Worm (Caenorhabditis elegans): ENCODE data around the gene clec-229.
A peak's percentile ranks its signal among the peaks of the same experiment; 100 is the strongest.
"Not testable (repeated sequence)": the region's sequence is repeated elsewhere in the genome, so short reads cannot be mapped to it uniquely, and the experiment has no call there.

clec-229 gene

ce11 chrV:15320756-15321332 is 20.5 kb downstream of the clec-229 start:
- TF ChIP-seq Y48G9A.11 (GFP tag; IDR thresholded peaks at IDR 0.05) (0 out of 2 replicates have a peak, but pooled peaks have one; percentile 60), pha-4 (GFP tag; IDR thresholded peaks at IDR 0.05) (peak; percentile 74; the same call in 1 of the 2 replicates), egl-43 (GFP tag; IDR thresholded peaks at IDR 0.05) (0 out of 2 replicates have a peak, but pooled peaks have one; percentile 24), Y105C5A.15 (GFP tag; IDR thresholded peaks at IDR 0.05) (0 out of 2 replicates have a peak, but pooled peaks have one; percentile 30), mdt-29 (GFP tag; IDR thresholded peaks at IDR 0.05) (peak; percentile 86), ctbp-1 (GFP tag; IDR thresholded peaks at IDR 0.05) (peak; percentile 57; the same call in 1 of the 2 replicates), lim-7 (GFP tag; IDR thresholded peaks at IDR 0.05) (peak; percentile 73), snpc-1.2 (GFP tag; IDR thresholded peaks at IDR 0.05) (peak; percentile 59; the same call in 1 of the 2 replicates), vab-7 (GFP tag; IDR thresholded peaks at IDR 0.05) (peak; percentile 51; the same call in 1 of the 2 replicates), lin-1 (GFP tag; IDR thresholded peaks at IDR 0.05) (0 out of 2 replicates have a peak, but pooled peaks have one; percentile 57), madf-5 (GFP tag; IDR thresholded peaks at IDR 0.05) (0 out of 4 replicates have a peak, but pooled peaks of 1 of the 2 experiments have one; percentile 63), Y75B8A.6 (GFP tag; IDR thresholded peaks at IDR 0.05) (0 out of 2 replicates have a peak, but pooled peaks have one; percentile 46), arid-1 (GFP tag; conservative IDR thresholded peaks at IDR 0.05) (peak; percentile 76; the same call in 1 of the 2 replicates)
- not testable (repeated sequence) for TF ChIP-seq pha-4 (tag; optimal IDR thresholded peaks at IDR 0.05)

- TF ChIP-seq dve-1 (tag; optimal IDR thresholded peaks at IDR 0.05; ENCODE audit: insufficient read depth) (peak; percentile 80), nhr-48 (tag; optimal IDR thresholded peaks at IDR 0.05) (peak; percentile 59), dmd-6 (GFP tag; IDR thresholded peaks at IDR 0.05) (peak; percentile 97), F44E2.7 (GFP tag; IDR thresholded peaks at IDR 0.05) (no peak), hlh-11 (tag; optimal IDR thresholded peaks at IDR 0.05) (peak; percentile 77), ceh-32 (tag; optimal IDR thresholded peaks at IDR 0.05; ENCODE audit: poor library complexity) (no peak), nhr-25 (tag; optimal IDR thresholded peaks at IDR 0.05; ENCODE audit: borderline replicate concordance, insufficient read depth) (no peak), nhr-41 (GFP tag; IDR thresholded peaks at IDR 0.05) (no peak), skn-1 (tag; optimal IDR thresholded peaks at IDR 0.05) (no peak), madf-9 (GFP tag; conservative IDR thresholded peaks at IDR 0.05) (no peak), ztf-11 (tag; optimal IDR thresholded peaks at IDR 0.05) (no peak), daf-12 (tag; optimal IDR thresholded peaks at IDR 0.05) (no peak), aha-1 (tag) (no peak), nhr-10 (tag; optimal IDR thresholded peaks at IDR 0.05) (peak; percentile 31), nhr-28 (tag; optimal IDR thresholded peaks at IDR 0.05) (peak; percentile 96), jun-1 (tag; optimal IDR thresholded peaks at IDR 0.05) (no peak), F37D6.2 (tag; optimal IDR thresholded peaks at IDR 0.05) (no peak), daf-16 (GFP tag; optimal IDR thresholded peaks at IDR 0.05) (peak in 1 of 2 experiments; percentile 2), daf-16 (tag; optimal IDR thresholded peaks at IDR 0.05) (peak; percentile 97), tra-1 (GFP tag; IDR thresholded peaks at IDR 0.05) (peak; percentile 56; the same call in 1 of the 2 replicates), R02D3.7 (tag; optimal IDR thresholded peaks at IDR 0.05) (no peak), fos-1 (tag; optimal IDR thresholded peaks at IDR 0.05) (no peak), pqm-1 (tag; optimal IDR thresholded peaks at IDR 0.05) (peak; percentile 98), lin-1 (GFP tag; IDR thresholded peaks at IDR 0.05) (peak; percentile 85), ceh-62 (tag; optimal IDR thresholded peaks at IDR 0.05) (no peak), nhr-77 (tag; optimal IDR thresholded peaks at IDR 0.05) (peak; percentile 96), mdl-1 (tag; optimal IDR thresholded peaks at IDR 0.05) (peak in 1 of 2 experiments; percentile 30)
Observed at ce11 chrV:15318638-15319037, 22.7 kb downstream of the clec-229 start, which contains the start of gene nhr-291. Gene nhr-291 (plus strand): TSS chrV:15318961.
